Fruit fly (Drosophila melanogaster) whole organism, embryonic: Measurements from ENCODE around the gene Pif1B.

Source experiments
- Adf1 ChIP-seq: fragments of 200-800 bp; sonication (Bioruptor generic); IDR thresholded peaks from 2 replicates; pipeline ENCODE4 v1.3.6; 2022; ENCODE audit warnings: missing biosample characterization, missing genetic modification characterization
- Asciz ChIP-seq: fragments of 200-800 bp; sonication (Bioruptor generic); optimal IDR thresholded peaks from 2 replicates; lab custom pipeline; 2017; ENCODE audit warnings: missing biosample characterization, mild to moderate bottlenecking, missing genetic modification characterization, missing genetic modification reagents
- B-H2 ChIP-seq: fragments of 200-800 bp; sonication (Bioruptor generic); optimal IDR thresholded peaks from 2 replicates; lab custom pipeline; 2018; ENCODE audit warnings: missing biosample characterization, mild to moderate bottlenecking, missing genetic modification characterization
- CG1024 ChIP-seq: fragments of 200-800 bp; sonication (Bioruptor generic); IDR thresholded peaks from 2 replicates; pipeline ENCODE4 v1.3.6; 2022; ENCODE audit warnings: missing biosample characterization, missing genetic modification characterization
- CG10959 ChIP-seq: fragments of 200-800 bp; sonication (Bioruptor generic); IDR thresholded peaks from 2 replicates; pipeline ENCODE4 v1.3.6; 2022; ENCODE audit warnings: missing biosample characterization, missing genetic modification characterization
- CG12155 ChIP-seq: fragments of 200-800 bp; sonication (Bioruptor generic); optimal IDR thresholded peaks from 3 replicates; lab custom pipeline; 2016; ENCODE audit warnings: missing biosample characterization, missing genetic modification characterization
- CG12236 ChIP-seq: fragments of 200-800 bp; sonication (Bioruptor generic); optimal IDR thresholded peaks from 2 replicates; lab custom pipeline; 2016; ENCODE audit warnings: missing biosample characterization, missing genetic modification characterization
- CG13123 ChIP-seq: fragments of 200-800 bp; sonication (Bioruptor generic); optimal IDR thresholded peaks from 2 replicates; lab custom pipeline; 2016; ENCODE audit warnings: missing biosample characterization, missing genetic modification characterization
- CG15514 ChIP-seq: fragments of 200-800 bp; sonication (Bioruptor generic); optimal IDR thresholded peaks from 3 replicates; lab custom pipeline; 2017; ENCODE audit warnings: missing biosample characterization, missing genetic modification characterization, mild to moderate bottlenecking, moderate library complexity, missing genetic modification reagents
- CG15696 ChIP-seq: fragments of 200-800 bp; sonication (Bioruptor generic); optimal IDR thresholded peaks from 2 replicates; lab custom pipeline; 2019; ENCODE audit warnings: missing biosample characterization, mild to moderate bottlenecking, missing genetic modification characterization, moderate library complexity
- CG1602 ChIP-seq: fragments of 200-800 bp; sonication (Bioruptor generic); optimal IDR thresholded peaks from 3 replicates; lab custom pipeline; 2016; ENCODE audit warnings: missing biosample characterization, missing genetic modification characterization
- CG2129 ChIP-seq: fragments of 200-800 bp; sonication (Bioruptor generic); IDR thresholded peaks from 2 replicates; pipeline ENCODE4 v1.3.6; 2022; ENCODE audit warnings: missing biosample characterization, missing genetic modification characterization; ENCODE audit not compliant: partially characterized antibody
- CG2678 ChIP-seq: fragments of 200-800 bp; sonication (Bioruptor generic); optimal IDR thresholded peaks from 3 replicates; lab custom pipeline; 2019; ENCODE audit warnings: missing biosample characterization, mild to moderate bottlenecking, missing genetic modification characterization, moderate library complexity
- CG32767 ChIP-seq: fragments of 200-800 bp; sonication (Bioruptor generic); IDR thresholded peaks from 2 replicates; pipeline ENCODE4 v1.3.6; 2022; ENCODE audit warnings: missing biosample characterization, missing genetic modification characterization
- CG34224 ChIP-seq: fragments of 200-800 bp; sonication (Bioruptor generic); IDR thresholded peaks from 3 replicates; pipeline ENCODE4 v1.3.6; 2022; ENCODE audit warnings: missing biosample characterization, missing genetic modification characterization; ENCODE audit not compliant: partially characterized antibody
- CG3995 ChIP-seq: fragments of 200-800 bp; sonication (Bioruptor generic); optimal IDR thresholded peaks from 3 replicates; lab custom pipeline; 2016; ENCODE audit warnings: missing biosample characterization, missing genetic modification characterization
- CG4360 ChIP-seq: fragments of 200-800 bp; sonication (Bioruptor generic); IDR thresholded peaks from 2 replicates; pipeline ENCODE4 v1.3.6; 2022; ENCODE audit warnings: missing biosample characterization, missing genetic modification characterization
- CG4707 ChIP-seq: fragments of 200-800 bp; sonication (Bioruptor generic); optimal IDR thresholded peaks from 2 replicates; lab custom pipeline; 2018; ENCODE audit warnings: missing biosample characterization, mild to moderate bottlenecking, missing genetic modification characterization, moderate library complexity
- CG6654 ChIP-seq: fragments of 200-800 bp; sonication (Bioruptor generic); optimal IDR thresholded peaks from 2 replicates; lab custom pipeline; 2017; ENCODE audit warnings: missing biosample characterization, mild to moderate bottlenecking, missing genetic modification characterization
- CG9215 ChIP-seq: fragments of 200-800 bp; sonication (Bioruptor generic); IDR thresholded peaks from 2 replicates; pipeline ENCODE4 v1.3.6; 2022; ENCODE audit warnings: missing biosample characterization, missing genetic modification characterization
- CG9437 ChIP-seq: fragments of 200-800 bp; sonication (Bioruptor generic); optimal IDR thresholded peaks from 2 replicates; lab custom pipeline; 2018; ENCODE audit warnings: missing biosample characterization, mild to moderate bottlenecking, missing genetic modification characterization
- D19B ChIP-seq: fragments of 200-800 bp; sonication (Bioruptor generic); optimal IDR thresholded peaks from 2 replicates; lab custom pipeline; 2017; ENCODE audit warnings: missing biosample characterization, mild to moderate bottlenecking, missing genetic modification characterization
- Ets65A ChIP-seq: fragments of 200-800 bp; sonication (Bioruptor generic); peaks from one replicate; lab custom pipeline; 2016; ENCODE audit warnings: missing biosample characterization, missing genetic modification characterization
- Ets97D ChIP-seq: fragments of 200-800 bp; sonication (Bioruptor generic); optimal IDR thresholded peaks from 3 replicates; lab custom pipeline; 2016; ENCODE audit warnings: missing biosample characterization, missing genetic modification characterization
- Gsc ChIP-seq: fragments of 200-800 bp; sonication (Bioruptor generic); IDR thresholded peaks from 2 replicates; pipeline ENCODE4 v1.3.6; 2022; ENCODE audit warnings: missing biosample characterization, missing genetic modification characterization
- H2.0 ChIP-seq: fragments of 200-800 bp; sonication (Bioruptor generic); IDR thresholded peaks from 2 replicates; pipeline ENCODE4 v1.3.6; 2022; ENCODE audit warnings: missing biosample characterization, missing genetic modification characterization
- HHEX ChIP-seq: fragments of 200-800 bp; sonication (Bioruptor generic); optimal IDR thresholded peaks from 3 replicates; lab custom pipeline; 2017; ENCODE audit warnings: missing biosample characterization, mild to moderate bottlenecking, missing genetic modification characterization, missing genetic modification reagents
- Hr51 ChIP-seq, 2 experiments: fragments of 200-800 bp; sonication (Bioruptor generic); optimal IDR thresholded peaks; 2 replicates in 1 of 2; 3 replicates in 1 of 2; lab custom pipeline; 2016 to 2018; ENCODE audit warnings: missing biosample characterization in 2 of 2, missing genetic modification characterization in 2 of 2, mild to moderate bottlenecking in 1 of 2, moderate library complexity in 1 of 2
- Kr ChIP-seq: fragments of 200-800 bp; sonication (Bioruptor generic); optimal IDR thresholded peaks from 2 replicates; lab custom pipeline; 2017; ENCODE audit warnings: missing biosample characterization, mild to moderate bottlenecking, missing genetic modification characterization
- Max ChIP-seq: fragments of 200-800 bp; sonication (Bioruptor generic); optimal IDR thresholded peaks from 2 replicates; lab custom pipeline; 2016; ENCODE audit warnings: missing biosample characterization, mild to moderate bottlenecking, missing genetic modification characterization
- Meics ChIP-seq: fragments of 200-800 bp; sonication (Bioruptor generic); optimal IDR thresholded peaks from 2 replicates; lab custom pipeline; 2017; ENCODE audit warnings: missing biosample characterization, mild to moderate bottlenecking, missing genetic modification characterization
- Spps ChIP-seq: fragments of 200-800 bp; sonication (Bioruptor generic); optimal IDR thresholded peaks from 2 replicates; lab custom pipeline; 2018; ENCODE audit warnings: missing biosample characterization, mild to moderate bottlenecking, missing genetic modification characterization
- Taf1 ChIP-seq: fragments of 200-800 bp; sonication (Bioruptor generic); IDR thresholded peaks from 2 replicates; pipeline ENCODE4 v1.3.6; 2022; ENCODE audit warnings: missing biosample characterization, missing genetic modification characterization
- Tbp ChIP-seq: fragments of >200 bp; optimal IDR thresholded peaks from 2 replicates; lab custom pipeline; 2018; ENCODE audit warnings: missing biosample characterization, missing genetic modification characterization
- aop ChIP-seq: fragments of 200-800 bp; sonication (Bioruptor generic); IDR thresholded peaks from 2 replicates; pipeline ENCODE4 v1.3.6; 2022; ENCODE audit warnings: missing biosample characterization, missing genetic modification characterization
- ash1 ChIP-seq: fragments of 200-800 bp; sonication (Bioruptor generic); optimal IDR thresholded peaks from 2 replicates; lab custom pipeline; 2018; ENCODE audit warnings: missing biosample characterization, mild to moderate bottlenecking, missing genetic modification characterization
- caup ChIP-seq: fragments of 200-800 bp; sonication (Bioruptor generic); optimal IDR thresholded peaks from 3 replicates; lab custom pipeline; 2017; ENCODE audit warnings: missing biosample characterization, mild to moderate bottlenecking, missing genetic modification characterization, moderate library complexity; ENCODE audit not compliant: severe bottlenecking
- dimm ChIP-seq: fragments of 200-800 bp; sonication (Bioruptor generic); IDR thresholded peaks from 2 replicates; pipeline ENCODE4 v1.3.6; 2022; ENCODE audit warnings: missing biosample characterization, missing genetic modification characterization
- dmrt11E ChIP-seq: fragments of 200-800 bp; sonication (Bioruptor generic); optimal IDR thresholded peaks from 3 replicates; lab custom pipeline; 2018; ENCODE audit warnings: missing biosample characterization, mild to moderate bottlenecking, missing genetic modification characterization, moderate library complexity
- dmrt99B ChIP-seq: fragments of 200-800 bp; sonication (Bioruptor generic); optimal IDR thresholded peaks from 2 replicates; lab custom pipeline; 2018; ENCODE audit warnings: missing biosample characterization, mild to moderate bottlenecking, missing genetic modification characterization, moderate library complexity
- nom ChIP-seq: fragments of 200-800 bp; sonication (Bioruptor generic); optimal IDR thresholded peaks from 2 replicates; lab custom pipeline; 2017; ENCODE audit warnings: missing biosample characterization, missing genetic modification characterization, mild to moderate bottlenecking, moderate library complexity, missing genetic modification reagents
- org-1 ChIP-seq: fragments of 200-800 bp; sonication (Bioruptor generic); optimal IDR thresholded peaks from 2 replicates; lab custom pipeline; 2017; ENCODE audit warnings: missing biosample characterization, missing genetic modification characterization
- p53 ChIP-seq: fragments of 200-800 bp; sonication (Bioruptor generic); optimal IDR thresholded peaks from 2 replicates; lab custom pipeline; 2016; ENCODE audit warnings: missing biosample characterization, missing genetic modification characterization
- pfk ChIP-seq: fragments of 200-800 bp; sonication (Bioruptor generic); optimal IDR thresholded peaks from 2 replicates; lab custom pipeline; 2018; ENCODE audit warnings: missing biosample characterization, mild to moderate bottlenecking, missing genetic modification characterization, moderate library complexity
- pros ChIP-seq: fragments of 200-800 bp; sonication (Bioruptor generic); optimal IDR thresholded peaks from 3 replicates; lab custom pipeline; 2019; ENCODE audit warnings: missing biosample characterization, mild to moderate bottlenecking, missing genetic modification characterization, moderate library complexity
- salm ChIP-seq: fragments of 200-800 bp; sonication (Bioruptor generic); optimal IDR thresholded peaks from 2 replicates; lab custom pipeline; 2018; ENCODE audit warnings: missing biosample characterization, mild to moderate bottlenecking, missing genetic modification characterization
- sc ChIP-seq, 3 experiments: fragments of >200 bp in 2 of 3; fragments of 200-800 bp in 1 of 3; sonication (Bioruptor generic) in 1 of 3; optimal IDR thresholded peaks; 2 replicates in 2 of 3; 3 replicates in 1 of 3; lab custom pipeline; 2017; ENCODE audit warnings: mild to moderate bottlenecking in 1 of 3, missing biosample characterization in 1 of 3, missing genetic modification characterization in 1 of 3, missing genetic modification reagents in 1 of 3
- tna ChIP-seq: fragments of 200-800 bp; sonication (Bioruptor generic); IDR thresholded peaks from 2 replicates; pipeline ENCODE4 v1.3.6; 2022; ENCODE audit warnings: missing biosample characterization, missing genetic modification characterization; ENCODE audit not compliant: partially characterized antibody
- yki ChIP-seq: fragments of >200 bp; optimal IDR thresholded peaks from 3 replicates; lab custom pipeline; 2018

Pif1B gene

dm6 chr3R:8812342-8812966, 11.5 kb upstream of the Pif1B start (continued):
- TF ChIP-seq D19B (GFP tag; lab: Kevin White, UChicago) (no peak), pros (peak; percentile 82), sc (optimal IDR thresholded peaks at IDR 0.05; lab: Kevin White, UChicago) (no peak), sc (GFP tag; optimal IDR thresholded peaks at IDR 0.05; lab: Kevin White, UChicago) (peak; percentile 14), CG4360 (GFP tag; lab: Robert Waterston, UW) (no peak), dimm (GFP tag; lab: Robert Waterston, UW) (no peak), CG13123 (GFP tag; lab: Kevin White, UChicago) (no peak), ash1 (GFP tag; lab: Kevin White, UChicago) (no peak), CG32767 (GFP tag; lab: Robert Waterston, UW) (peak; percentile 61; the same call in 1 of the 2 replicates), CG3995 (GFP tag; lab: Kevin White, UChicago) (no peak), CG6654 (GFP tag; lab: Kevin White, UChicago) (no peak), HHEX (GFP tag; lab: Kevin White, UChicago) (peak; percentile 54), CG15696 (tag; lab: Kevin White, UChicago) (no peak), salm (tag; lab: Kevin White, UChicago) (peak; percentile 26), CG12155 (peak; percentile 35), caup (GFP tag; lab: Kevin White, UChicago) (no peak), CG2678 (peak; percentile 14), pfk (GFP tag; lab: Kevin White, UChicago) (peak; percentile 34), Asciz (GFP tag; lab: Kevin White, UChicago) (peak; percentile 50), CG2129 (GFP tag; lab: Robert Waterston, UW) (no peak), CG9215 (GFP tag; lab: Robert Waterston, UW) (peak; percentile 58; the same call in 1 of the 2 replicates), H2.0 (GFP tag; lab: Robert Waterston, UW) (0 out of 2 replicates have a peak, but pooled peaks have one; percentile 37), CG9437 (no peak), dmrt11E (tag; lab: Kevin White, UChicago) (peak; percentile 36), p53 (GFP tag; lab: Kevin White, UChicago) (no peak), CG1602 (GFP tag; lab: Kevin White, UChicago) (no peak), Tbp (no peak), B-H2 (GFP tag; lab: Kevin White, UChicago) (no peak), Ets97D (GFP tag; lab: Kevin White, UChicago) (no peak), Meics (GFP tag; lab: Kevin White, UChicago) (no peak), aop (GFP tag; lab: Robert Waterston, UW) (no peak), Kr (no peak), tna (GFP tag; lab: Robert Waterston, UW) (no peak), Spps (tag; lab: Kevin White, UChicago) (peak; percentile 42), Adf1 (GFP tag; lab: Robert Waterston, UW) (no peak; the same call in 1 of the 2 replicates), CG10959 (GFP tag; lab: Robert Waterston, UW) (peak; percentile 17; the same call in 1 of the 2 replicates), CG4707 (peak; percentile 51), CG12236 (GFP tag; lab: Kevin White, UChicago) (no peak), Taf1 (GFP tag; lab: Robert Waterston, UW) (peak; percentile 47; the same call in 1 of the 2 replicates), dmrt99B (peak; percentile 69), Max (GFP tag; lab: Kevin White, UChicago) (peak; percentile 31), CG15514 (GFP tag; lab: Kevin White, UChicago) (no peak), Hr51 (GFP tag; optimal IDR thresholded peaks at IDR 0.05; lab: Kevin White, UChicago) (peak; percentile 8 to 45), CG1024 (no peak), yki (lab: Kevin White, UChicago) (no peak), nom (peak; percentile 40), Gsc (GFP tag; lab: Robert Waterston, UW) (no peak), Ets65A (no peak), CG34224 (GFP tag; lab: Robert Waterston, UW) (no peak), org-1 (peak; percentile 59)
